Worm (Caenorhabditis elegans) whole organism, mixed stage, embryonic: Measurements from ENCODE around the gene nhr-280.

Experiments used
- M03D4.4 ChIP-seq: sonication (generic microtip); optimal IDR thresholded peaks from 2 replicates; lab custom pipeline; 2017; ENCODE audit warnings: mild to moderate bottlenecking, missing genetic modification characterization, missing compliant biosample characterization
- bed-3 ChIP-seq: fragments of 200-800 bp; sonication (Bioruptor generic); optimal IDR thresholded peaks from 3 replicates; lab custom pipeline; 2018; ENCODE audit warnings: mild to moderate bottlenecking, missing genetic modification characterization, moderate library complexity, missing compliant biosample characterization
- blmp-1 ChIP-seq: fragments of 150-350 bp; optimal IDR thresholded peaks from 2 replicates; lab custom pipeline; 2014; ENCODE audit warnings: missing biosample characterization, missing genetic modification characterization
- ceh-39 ChIP-seq: fragments of 150-350 bp; optimal IDR thresholded peaks from 2 replicates; lab custom pipeline; 2014; ENCODE audit warnings: missing biosample characterization, missing genetic modification characterization
- ceh-43 ChIP-seq: fragments of 200-800 bp; sonication (Bioruptor generic); optimal IDR thresholded peaks from 2 replicates; lab custom pipeline; 2018; ENCODE audit warnings: mild to moderate bottlenecking, missing genetic modification characterization, moderate library complexity, missing compliant biosample characterization
- ceh-83 ChIP-seq: fragments of 200-800 bp; sonication (Bioruptor generic); optimal IDR thresholded peaks from 2 replicates; lab custom pipeline; 2018; ENCODE audit warnings: mild to moderate bottlenecking, missing genetic modification characterization, missing compliant biosample characterization
- ces-1 ChIP-seq: fragments of 150-350 bp; optimal IDR thresholded peaks from 2 replicates; lab custom pipeline; 2014; ENCODE audit warnings: missing biosample characterization, missing genetic modification reagents, missing genetic modification characterization
- cnd-1 ChIP-seq: fragments of 200-800 bp; sonication (Bioruptor generic); optimal IDR thresholded peaks from 2 replicates; lab custom pipeline; 2018; ENCODE audit warnings: mild to moderate bottlenecking, missing genetic modification characterization, missing compliant biosample characterization
- drap-1 ChIP-seq: fragments of 200-800 bp; sonication (Bioruptor generic); optimal IDR thresholded peaks from 3 replicates; lab custom pipeline; 2018; ENCODE audit warnings: mild to moderate bottlenecking, missing genetic modification characterization, missing compliant biosample characterization
- elt-1 ChIP-seq: sonication (generic microtip); optimal IDR thresholded peaks from 2 replicates; lab custom pipeline; 2017; ENCODE audit warnings: missing genetic modification characterization, mild to moderate bottlenecking, missing compliant biosample characterization, antibody characterized with exemption, moderate library complexity, borderline replicate concordance; ENCODE audit not compliant: insufficient read depth
- elt-3 ChIP-seq: fragments of 150-350 bp; optimal IDR thresholded peaks from 2 replicates; lab custom pipeline; 2014; ENCODE audit warnings: missing biosample characterization, missing genetic modification characterization
- flh-1 ChIP-seq: fragments of 200-800 bp; sonication (Bioruptor generic); optimal IDR thresholded peaks from 2 replicates; lab custom pipeline; 2018; ENCODE audit warnings: mild to moderate bottlenecking, missing genetic modification characterization, moderate library complexity, missing compliant biosample characterization
- ham-2 ChIP-seq: fragments of 200-800 bp; sonication (Bioruptor generic); optimal IDR thresholded peaks from 2 replicates; lab custom pipeline; 2018; ENCODE audit warnings: mild to moderate bottlenecking, missing genetic modification characterization, missing compliant biosample characterization
- hlh-1 ChIP-seq: fragments of 150-350 bp; optimal IDR thresholded peaks from 2 replicates; lab custom pipeline; 2014; ENCODE audit warnings: missing biosample characterization, missing genetic modification reagents, missing genetic modification characterization
- lin-13 ChIP-seq: fragments of 150-350 bp; optimal IDR thresholded peaks from 2 replicates; lab custom pipeline; 2014; ENCODE audit warnings: missing biosample characterization, missing genetic modification characterization
- lin-32 ChIP-seq: fragments of 200-800 bp; sonication (Bioruptor generic); optimal IDR thresholded peaks from 2 replicates; lab custom pipeline; 2018; ENCODE audit warnings: mild to moderate bottlenecking, missing genetic modification characterization, missing compliant biosample characterization
- mab-5 ChIP-seq: fragments of 150-350 bp; optimal IDR thresholded peaks from 2 replicates; lab custom pipeline; 2014; ENCODE audit warnings: missing biosample characterization, missing genetic modification characterization
- mep-1 ChIP-seq: fragments of 150-350 bp; optimal IDR thresholded peaks from 2 replicates; lab custom pipeline; 2017; ENCODE audit warnings: missing biosample characterization, missing genetic modification reagents, missing genetic modification characterization, inconsistent platforms
- mls-2 ChIP-seq: sonication (generic microtip); optimal IDR thresholded peaks from 2 replicates; lab custom pipeline; 2016; ENCODE audit warnings: mild to moderate bottlenecking, missing genetic modification characterization, moderate library complexity, missing compliant biosample characterization
- nhr-12 ChIP-seq: fragments of 150-350 bp; optimal IDR thresholded peaks from 2 replicates; lab custom pipeline; 2014; ENCODE audit warnings: missing biosample characterization, missing genetic modification characterization
- nhr-2 ChIP-seq: fragments of 150-350 bp; optimal IDR thresholded peaks from 2 replicates; lab custom pipeline; 2014; ENCODE audit warnings: missing biosample characterization, missing genetic modification characterization
- nhr-237 ChIP-seq: fragments of 150-350 bp; optimal IDR thresholded peaks from 2 replicates; lab custom pipeline; 2014; ENCODE audit warnings: missing biosample characterization, missing genetic modification characterization
- nhr-28 ChIP-seq: fragments of 150-350 bp; optimal IDR thresholded peaks from 2 replicates; lab custom pipeline; 2014; ENCODE audit warnings: missing biosample characterization, missing genetic modification characterization
- nhr-76 ChIP-seq: sonication (generic microtip); optimal IDR thresholded peaks from 2 replicates; lab custom pipeline; 2017; ENCODE audit warnings: missing biosample characterization, missing genetic modification characterization
- pha-4 ChIP-seq: fragments of 150-350 bp; optimal IDR thresholded peaks from 2 replicates; lab custom pipeline; 2018; ENCODE audit warnings: missing biosample characterization, missing genetic modification reagents, missing genetic modification characterization
- sem-2 ChIP-seq: fragments of 200-800 bp; sonication (Bioruptor generic); optimal IDR thresholded peaks from 2 replicates; lab custom pipeline; 2018; ENCODE audit warnings: mild to moderate bottlenecking, missing genetic modification characterization, missing compliant biosample characterization
- snpc-4 ChIP-seq: fragments of 150-350 bp; optimal IDR thresholded peaks from 2 replicates; lab custom pipeline; 2014; ENCODE audit warnings: missing biosample characterization, missing genetic modification characterization
- sptf-1 ChIP-seq: sonication (generic microtip); optimal IDR thresholded peaks from 2 replicates; lab custom pipeline; 2017; ENCODE audit warnings: mild to moderate bottlenecking, missing genetic modification characterization, moderate library complexity, missing compliant biosample characterization
- tbx-8 ChIP-seq: fragments of 200-800 bp; sonication (Bioruptor generic); optimal IDR thresholded peaks from 2 replicates; lab custom pipeline; 2018; ENCODE audit warnings: mild to moderate bottlenecking, missing genetic modification characterization, moderate library complexity, missing compliant biosample characterization
- unc-120 ChIP-seq: sonication (generic microtip); optimal IDR thresholded peaks from 2 replicates; lab custom pipeline; 2017; ENCODE audit warnings: missing genetic modification characterization, missing compliant biosample characterization; ENCODE audit not compliant: poor library complexity, severe bottlenecking
- unc-39 ChIP-seq: fragments of 150-350 bp; optimal IDR thresholded peaks from 2 replicates; lab custom pipeline; 2014; ENCODE audit warnings: missing biosample characterization, missing genetic modification characterization
- unc-62 ChIP-seq: fragments of 150-350 bp; optimal IDR thresholded peaks from 2 replicates; lab custom pipeline; 2014; ENCODE audit warnings: missing biosample characterization, missing genetic modification reagents, missing genetic modification characterization
- zip-8 ChIP-seq: fragments of 150-350 bp; optimal IDR thresholded peaks from 2 replicates; lab custom pipeline; 2014; ENCODE audit warnings: missing biosample characterization, missing genetic modification characterization
- ztf-11 ChIP-seq: fragments of 150-350 bp; optimal IDR thresholded peaks from 2 replicates; lab custom pipeline; 2014; ENCODE audit warnings: missing biosample characterization, missing genetic modification characterization

The nhr-280 gene

ce11 chrIII:130650-131049 lies at the start of gene nhr-280, which contains the start of gene C29F9.2:
Gene nhr-280, minus strand, starts transcription at chrIII:130750.
Gene C29F9.2, plus strand, starts transcription at chrIII:130947.
- TF ChIP-seq sptf-1 (no peak), lin-32 (GFP tag; lab: Kevin White, UChicago) (no peak), nhr-28 (no peak), ces-1 (no peak), zip-8 (tag; lab: Kevin White, UChicago) (no peak), drap-1 (no peak), ceh-39 (no peak), tbx-8 (GFP tag; lab: Kevin White, UChicago) (no peak), nhr-237 (tag; lab: Kevin White, UChicago) (no peak), unc-120 (tag; lab: Kevin White, UChicago) (no peak), ham-2 (GFP tag; lab: Kevin White, UChicago) (no peak), ceh-43 (GFP tag; lab: Kevin White, UChicago) (no peak)

ce11 chrIII:179123-179592 lies 48.6 kb upstream of the nhr-280 start, which contains the start of gene F40G9.6:
Gene F40G9.6, plus strand, starts transcription at chrIII:179542.
- TF ChIP-seq ces-1 (no peak), M03D4.4 (tag; lab: Kevin White, UChicago) (no peak), flh-1 (no peak), cnd-1 (tag; lab: Kevin White, UChicago) (peak; percentile 60), unc-39 (no peak), sem-2 (GFP tag; lab: Kevin White, UChicago) (no peak), blmp-1 (tag; lab: Kevin White, UChicago) (no peak), ham-2 (GFP tag; lab: Kevin White, UChicago) (no peak), nhr-28 (no peak), tbx-8 (GFP tag; lab: Kevin White, UChicago) (no peak), drap-1 (no peak), unc-62 (GFP tag; lab: Kevin White, UChicago) (no peak), zip-8 (tag; lab: Kevin White, UChicago) (peak; percentile 67), bed-3 (GFP tag; lab: Kevin White, UChicago) (no peak), nhr-2 (tag; lab: Kevin White, UChicago) (peak; percentile 32), mls-2 (peak; percentile 38), ztf-11 (tag; lab: Kevin White, UChicago) (no peak), lin-13 (tag; lab: Kevin White, UChicago) (no peak), mab-5 (tag; lab: Kevin White, UChicago) (no peak), snpc-4 (tag; lab: Kevin White, UChicago) (no peak), elt-1 (no peak), ceh-43 (GFP tag; lab: Kevin White, UChicago) (no peak), sptf-1 (no peak), pha-4 (tag; lab: Kevin White, UChicago) (no peak), lin-32 (GFP tag; lab: Kevin White, UChicago) (no peak), ceh-39 (no peak), elt-3 (no peak), hlh-1 (tag; lab: Kevin White, UChicago) (no peak), nhr-12 (tag; lab: Kevin White, UChicago) (no peak), ceh-83 (GFP tag; lab: Kevin White, UChicago) (no peak), nhr-237 (tag; lab: Kevin White, UChicago) (no peak), unc-120 (tag; lab: Kevin White, UChicago) (no peak), mep-1 (tag; lab: Kevin White, UChicago) (no peak), nhr-76 (tag; lab: Kevin White, UChicago) (no peak)

- peak; percentile 23 for TF ChIP-seq tbx-8 (GFP tag; lab: Kevin White, UChicago)
- no peak for TF ChIP-seq nhr-237 (tag; lab: Kevin White, UChicago)
- no peak for TF ChIP-seq ham-2 (GFP tag; lab: Kevin White, UChicago)
- no peak for TF ChIP-seq nhr-28
- TF ChIP-seq snpc-4 (tag; lab: Kevin White, UChicago): no peak
- no peak for TF ChIP-seq blmp-1 (tag; lab: Kevin White, UChicago)
These were observed 47.6 kb upstream of the nhr-280 start for ce11 chrIII:178126-178525.

- TF ChIP-seq M03D4.4 (tag; lab: Kevin White, UChicago): no peak
- no peak for TF ChIP-seq unc-39
- TF ChIP-seq sem-2 (GFP tag; lab: Kevin White, UChicago): no peak
- TF ChIP-seq, all 35 proteins: peak for 0
These were observed 47.2 kb upstream of the nhr-280 start, which contains the start of gene F40G9.14 for ce11 chrIII:177715-178114. Gene F40G9.14, minus strand, starts transcription at chrIII:177815.
